Worm (Caenorhabditis elegans): ENCODE results near the gene T24E12.3.
"Not testable (repeated sequence)": the region's sequence is repeated elsewhere in the genome, so short reads cannot be mapped to it uniquely, and the experiment has no call there.

The T24E12.3 gene

ce11 chrII:3775719-3776118, at the start of gene T24E12.3:
Gene T24E12.3, plus strand, starts transcription at chrII:3776019.
- no peak for TF ChIP-seq unc-62 (GFP tag; optimal IDR thresholded peaks at IDR 0.05)

ce11 chrII:3727996-3728395, 47.8 kb upstream of the T24E12.3 start, which contains the start of gene C46E10.8:
Gene C46E10.8, minus strand, starts transcription at chrII:3728096.
- TF ChIP-seq unc-62 (GFP tag; optimal IDR thresholded peaks at IDR 0.05) = no peak

- no peak for TF ChIP-seq unc-62 (GFP tag; optimal IDR thresholded peaks at IDR 0.05)
Measured at ce11 chrII:3731723-3732122, 44.1 kb upstream of the T24E12.3 start, which contains the start of the genes sdz-12 and bath-31. Gene sdz-12, minus strand, starts transcription at chrII:3731823. Gene bath-31, plus strand, starts transcription at chrII:3731973.

ce11 chrII:3736893-3737375, 38.9 kb upstream of the T24E12.3 start, which contains the start of gene F12E12.6:
Gene F12E12.6, minus strand, starts transcription at chrII:3736943.
- no peak for TF ChIP-seq unc-62 (GFP tag; optimal IDR thresholded peaks at IDR 0.05)

- TF ChIP-seq unc-62 (GFP tag; optimal IDR thresholded peaks at IDR 0.05) = no peak
Measured at ce11 chrII:3739647-3740046, 36.2 kb upstream of the T24E12.3 start, which contains the start of gene F12E12.2. Gene F12E12.2, plus strand, starts transcription at chrII:3739947.

ce11 chrII:3741584-3741983, 34.2 kb upstream of the T24E12.3 start, which contains the start of gene F12E12.1:
Gene F12E12.1, plus strand, starts transcription at chrII:3741884.
- no peak for TF ChIP-seq unc-62 (GFP tag; optimal IDR thresholded peaks at IDR 0.05)

ce11 chrII:3743684-3744200, 32.1 kb upstream of the T24E12.3 start, which contains the start of gene nta-1:
Gene nta-1, minus strand, starts transcription at chrII:3743814.
- TF ChIP-seq unc-62 (GFP tag; optimal IDR thresholded peaks at IDR 0.05) = no peak

- no peak for TF ChIP-seq unc-62 (GFP tag; optimal IDR thresholded peaks at IDR 0.05)
Measured at ce11 chrII:3747405-3747804, 28.4 kb upstream of the T24E12.3 start, which contains the start of gene fbxb-92. Gene fbxb-92, minus strand, starts transcription at chrII:3747505.

ce11 chrII:3748719-3749118, 27.1 kb upstream of the T24E12.3 start, which contains the start of gene fbxb-90:
Gene fbxb-90, minus strand, starts transcription at chrII:3748819.
- no peak for TF ChIP-seq unc-62 (GFP tag; optimal IDR thresholded peaks at IDR 0.05)

ce11 chrII:3750685-3751084, 25.1 kb upstream of the T24E12.3 start, which contains the start of gene fbxb-91:
Gene fbxb-91, minus strand, starts transcription at chrII:3750785.
- TF ChIP-seq unc-62 (GFP tag; optimal IDR thresholded peaks at IDR 0.05) = no peak

- no peak for TF ChIP-seq unc-62 (GFP tag; optimal IDR thresholded peaks at IDR 0.05)
Measured at ce11 chrII:3752184-3752583, 23.6 kb upstream of the T24E12.3 start, which contains the start of gene sdz-11. Gene sdz-11, minus strand, starts transcription at chrII:3752284.

ce11 chrII:3753598-3753997, 22.2 kb upstream of the T24E12.3 start, which contains the start of gene rcd-1:
Gene rcd-1, plus strand, starts transcription at chrII:3753898.
- TF ChIP-seq unc-62 (GFP tag; optimal IDR thresholded peaks at IDR 0.05) = no peak

- TF ChIP-seq unc-62 (GFP tag; optimal IDR thresholded peaks at IDR 0.05) = no peak
Measured at ce11 chrII:3757499-3757898, 18.3 kb upstream of the T24E12.3 start, which contains the start of gene srx-111. Gene srx-111, plus strand, starts transcription at chrII:3757799.

- TF ChIP-seq unc-62 (GFP tag; optimal IDR thresholded peaks at IDR 0.05) = no peak
Measured at ce11 chrII:3759010-3759409, 16.8 kb upstream of the T24E12.3 start, which contains the start of gene T24E12.12. Gene T24E12.12, plus strand, starts transcription at chrII:3759290.

- TF ChIP-seq unc-62 (GFP tag; optimal IDR thresholded peaks at IDR 0.05) = not testable (repeated sequence)
Measured at ce11 chrII:3761599-3761998, 14.2 kb upstream of the T24E12.3 start, which contains the start of gene T24E12.6. Gene T24E12.6, minus strand, starts transcription at chrII:3761699.

ce11 chrII:3764486-3764885, 11.3 kb upstream of the T24E12.3 start, which contains the start of gene srx-112:
Gene srx-112, minus strand, starts transcription at chrII:3764586.
- TF ChIP-seq unc-62 (GFP tag; optimal IDR thresholded peaks at IDR 0.05) = no peak

ce11 chrII:3771640-3772039, 4.2 kb upstream of the T24E12.3 start:
- no peak for TF ChIP-seq unc-62 (GFP tag; optimal IDR thresholded peaks at IDR 0.05)
